Fruit fly (Drosophila melanogaster) whole organism: Measurements from ENCODE around the gene Drsl5.

ENCODE experiments used
- CG8478 ChIP-seq: fragments of >200 bp; optimal IDR thresholded peaks from 2 replicates; lab custom pipeline; 2018; ENCODE audit warnings: inconsistent platforms
- psq ChIP-seq: fragments of >200 bp; optimal IDR thresholded peaks from 2 replicates; lab custom pipeline; 2017
- usp ChIP-seq: fragments of >200 bp; optimal IDR thresholded peaks from 2 replicates; lab custom pipeline; 2017; ENCODE audit warnings: missing biosample characterization, missing genetic modification characterization, mixed read lengths

- TF ChIP-seq usp (GFP tag; lab: Kevin White, UChicago) (no peak), psq (no peak), CG8478 (lab: Kevin White, UChicago) (no peak)
Measured at dm6 chr3L:3353297-3353696, 36.7 kb downstream of the Drsl5 start.
